Comparison of ENCODE assay signal across 4 worm cellular contexts in genomic region chrIII:13187090-13187489, ce11.
TF ChIP-seq lines count a peak whose summit lies in the region.

Gene gly-5 (plus strand): TSS chrIII:13187390.

TF ChIP-seq in whole organism, L2 larva, 48 proteins besides CTCF, POLR2A, EP300 and RAD21:
- TF ChIP-seq elt-1 (tag; optimal IDR thresholded peaks at IDR 0.05; lab: Kevin White, UChicago) (no peak), ztf-11 (tag; optimal IDR thresholded peaks at IDR 0.05; lab: Kevin White, UChicago) (no peak), nhr-11 (tag; optimal IDR thresholded peaks at IDR 0.05; lab: Kevin White, UChicago) (no peak), nhr-25 (tag; optimal IDR thresholded peaks at IDR 0.05; lab: Kevin White, UChicago) (no peak), R02D3.7 (tag; optimal IDR thresholded peaks at IDR 0.05; lab: Kevin White, UChicago) (no peak), F13H6.1 (tag; optimal IDR thresholded peaks at IDR 0.05; lab: Kevin White, UChicago) (peak; percentile 21), nhr-77 (tag; optimal IDR thresholded peaks at IDR 0.05; lab: Kevin White, UChicago) (no peak), sma-9 (GFP tag; optimal IDR thresholded peaks at IDR 0.05; lab: Kevin White, UChicago) (peak; percentile 33), sma-9 (tag; optimal IDR thresholded peaks at IDR 0.05; lab: Kevin White, UChicago) (no peak), fos-1 (tag; optimal IDR thresholded peaks at IDR 0.05; lab: Kevin White, UChicago) (peak; percentile 42), egl-27 (tag; optimal IDR thresholded peaks at IDR 0.05; lab: Kevin White, UChicago) (no peak)

TF ChIP-seq in whole organism, L3 larva, 47 proteins besides CTCF, POLR2A, EP300 and RAD21:
- TF ChIP-seq nhr-77 (tag; optimal IDR thresholded peaks at IDR 0.05; lab: Kevin White, UChicago) (no peak), ceh-9 (tag; optimal IDR thresholded peaks at IDR 0.05; lab: Kevin White, UChicago) (no peak), elt-2 (tag; optimal IDR thresholded peaks at IDR 0.05; lab: Kevin White, UChicago) (peak; percentile 38), egl-5 (tag; optimal IDR thresholded peaks at IDR 0.05; lab: Kevin White, UChicago) (no peak), pha-4 (tag; optimal IDR thresholded peaks at IDR 0.05; lab: Kevin White, UChicago) (peak; percentile 90), sea-2 (GFP tag; optimal IDR thresholded peaks at IDR 0.05; lab: Kevin White, UChicago) (no peak), pqm-1 (tag; optimal IDR thresholded peaks at IDR 0.05; lab: Kevin White, UChicago) (peak; percentile 43), nhr-76 (tag; optimal IDR thresholded peaks at IDR 0.05; lab: Kevin White, UChicago) (no peak), skn-1 (tag; optimal IDR thresholded peaks at IDR 0.05; lab: Kevin White, UChicago) (no peak), elt-1 (tag; optimal IDR thresholded peaks at IDR 0.05; lab: Kevin White, UChicago) (no peak), ztf-4 (tag; optimal IDR thresholded peaks at IDR 0.05; lab: Kevin White, UChicago) (no peak), tbx-2 (tag; optimal IDR thresholded peaks at IDR 0.05; lab: Kevin White, UChicago) (no peak), nhr-28 (tag; optimal IDR thresholded peaks at IDR 0.05; lab: Kevin White, UChicago) (no peak), nhr-25 (tag; optimal IDR thresholded peaks at IDR 0.05; lab: Kevin White, UChicago) (no peak), nhr-67 (tag; optimal IDR thresholded peaks at IDR 0.05; lab: Kevin White, UChicago) (no peak), nfya-1 (tag; optimal IDR thresholded peaks at IDR 0.05; lab: Kevin White, UChicago; ENCODE audit: insufficient read depth) (no peak), ama-1 (optimal IDR thresholded peaks at IDR 0.05; lab: Kevin White, UChicago) (no peak), nhr-237 (tag; optimal IDR thresholded peaks at IDR 0.05; lab: Kevin White, UChicago) (no peak), R02D3.7 (tag; optimal IDR thresholded peaks at IDR 0.05; lab: Kevin White, UChicago) (no peak), ceh-82 (tag; optimal IDR thresholded peaks at IDR 0.05; lab: Kevin White, UChicago) (no peak), ztf-11 (tag; optimal IDR thresholded peaks at IDR 0.05; lab: Kevin White, UChicago) (no peak), lin-39 (tag; optimal IDR thresholded peaks at IDR 0.05; lab: Kevin White, UChicago) (no peak)

TF ChIP-seq in whole organism, L4 larva, 104 proteins besides CTCF, POLR2A, EP300 and RAD21:
- TF ChIP-seq fkh-10 (GFP tag; optimal IDR thresholded peaks at IDR 0.05; lab: Kevin White, UChicago), result no peak
- TF ChIP-seq dmd-8 (GFP tag; IDR thresholded peaks at IDR 0.05; lab: Robert Waterston, UW), result no peak
- TF ChIP-seq daf-16 (GFP tag; optimal IDR thresholded peaks at IDR 0.05; lab: Kevin White, UChicago), result no peak
- peak; percentile 46 for TF ChIP-seq daf-16 (tag; optimal IDR thresholded peaks at IDR 0.05; lab: Kevin White, UChicago)
- TF ChIP-seq madf-5 (GFP tag; IDR thresholded peaks at IDR 0.05; lab: Robert Waterston, UW), result no peak
- peak; percentile 16 for TF ChIP-seq pqm-1 (tag; optimal IDR thresholded peaks at IDR 0.05; lab: Kevin White, UChicago)
- no peak for TF ChIP-seq zfp-3 (GFP tag; conservative IDR thresholded peaks at IDR 0.05; lab: Robert Waterston, UW)

TF ChIP-seq in whole organism, young adult, 124 proteins besides CTCF, POLR2A, EP300 and RAD21:
- no peak for TF ChIP-seq lin-54 (GFP tag; optimal IDR thresholded peaks at IDR 0.05; lab: Kevin White, UChicago)
- TF ChIP-seq nhr-80 (tag; optimal IDR thresholded peaks at IDR 0.05; lab: Kevin White, UChicago), result peak; percentile 40
